Fruit fly (Drosophila melanogaster) whole organism, embryonic: ENCODE results near the gene CG13457.
A peak's percentile ranks its signal among the peaks of the same experiment; 100 is the strongest.

ENCODE experiments used
- Abd-B ChIP-seq: fragments of 200-800 bp; sonication (Bioruptor generic); optimal IDR thresholded peaks from 2 replicates; lab custom pipeline; 2018; ENCODE audit warnings: missing biosample characterization, mild to moderate bottlenecking, missing genetic modification characterization, moderate library complexity
- Antp ChIP-seq: fragments of 200-800 bp; sonication (Bioruptor generic); optimal IDR thresholded peaks from 3 replicates; lab custom pipeline; 2016; ENCODE audit warnings: missing biosample characterization, missing genetic modification characterization
- Bdp1 ChIP-seq: fragments of 200-800 bp; sonication (Bioruptor generic); optimal IDR thresholded peaks from 3 replicates; lab custom pipeline; 2016; ENCODE audit warnings: missing biosample characterization, missing genetic modification characterization
- CG11093 ChIP-seq: fragments of 200-800 bp; sonication (Bioruptor generic); IDR thresholded peaks from 3 replicates; pipeline ENCODE4 v1.3.6; 2022; ENCODE audit warnings: missing biosample characterization, missing genetic modification characterization
- CG11695 ChIP-seq: fragments of 200-800 bp; sonication (Bioruptor generic); IDR thresholded peaks from 3 replicates; pipeline ENCODE4 v1.3.6; 2022; ENCODE audit warnings: missing biosample characterization, missing genetic modification characterization
- CG11696 ChIP-seq: fragments of 200-800 bp; sonication (Bioruptor generic); IDR thresholded peaks from 2 replicates; pipeline ENCODE4 v1.3.6; 2022; ENCODE audit warnings: missing biosample characterization, missing genetic modification characterization
- CG11723 ChIP-seq: fragments of 200-800 bp; sonication (Bioruptor generic); optimal IDR thresholded peaks from 2 replicates; lab custom pipeline; 2017; ENCODE audit warnings: missing biosample characterization, mild to moderate bottlenecking, missing genetic modification characterization
- CG12391 ChIP-seq: fragments of 200-800 bp; sonication (Bioruptor generic); optimal IDR thresholded peaks from 3 replicates; lab custom pipeline; 2018; ENCODE audit warnings: missing biosample characterization, mild to moderate bottlenecking, missing genetic modification characterization, moderate library complexity
- CG14050 ChIP-seq: fragments of 200-800 bp; sonication (Bioruptor generic); IDR thresholded peaks from 3 replicates; pipeline ENCODE4 v1.3.6; 2022; ENCODE audit warnings: missing biosample characterization, missing genetic modification characterization
- CG15269 ChIP-seq: fragments of 200-800 bp; sonication (Bioruptor generic); optimal IDR thresholded peaks from 2 replicates; lab custom pipeline; 2018; ENCODE audit warnings: missing biosample characterization, mild to moderate bottlenecking, missing genetic modification characterization, moderate library complexity
- CG16813 ChIP-seq: fragments of 200-800 bp; sonication (Bioruptor generic); IDR thresholded peaks from 3 replicates; pipeline ENCODE4 v1.3.6; 2022; ENCODE audit warnings: missing biosample characterization, missing genetic modification characterization; ENCODE audit not compliant: partially characterized antibody
- CG17361 ChIP-seq: fragments of 200-800 bp; sonication (Bioruptor generic); IDR thresholded peaks from 3 replicates; pipeline ENCODE4 v1.3.6; 2022; ENCODE audit warnings: missing biosample characterization, missing genetic modification characterization
- CG17568 ChIP-seq: fragments of 200-800 bp; sonication (Bioruptor generic); optimal IDR thresholded peaks from 2 replicates; lab custom pipeline; 2018; ENCODE audit warnings: missing biosample characterization, mild to moderate bottlenecking, missing genetic modification characterization, moderate library complexity
- CG17802 ChIP-seq: fragments of 200-800 bp; sonication (Bioruptor generic); optimal IDR thresholded peaks from 2 replicates; lab custom pipeline; 2018; ENCODE audit warnings: missing biosample characterization, mild to moderate bottlenecking, missing genetic modification characterization, moderate library complexity
- CG17829 ChIP-seq: fragments of 200-800 bp; optimal IDR thresholded peaks from 2 replicates; lab custom pipeline; 2019; ENCODE audit warnings: missing biosample characterization, mild to moderate bottlenecking, missing genetic modification characterization, moderate library complexity
- CG18262 ChIP-seq: fragments of 200-800 bp; optimal IDR thresholded peaks from 3 replicates; lab custom pipeline; 2019; ENCODE audit warnings: missing biosample characterization, mild to moderate bottlenecking, missing genetic modification characterization, moderate library complexity
- CG18476 ChIP-seq: fragments of 200-800 bp; sonication (Bioruptor generic); optimal IDR thresholded peaks from 2 replicates; lab custom pipeline; 2016; ENCODE audit warnings: missing biosample characterization, mild to moderate bottlenecking, missing genetic modification characterization
- CG3065 ChIP-seq: fragments of 200-800 bp; sonication (Bioruptor generic); optimal IDR thresholded peaks from 2 replicates; lab custom pipeline; 2016; ENCODE audit warnings: missing biosample characterization, missing genetic modification characterization
- CG3163 ChIP-seq: fragments of 200-800 bp; sonication (Bioruptor generic); optimal IDR thresholded peaks from 3 replicates; lab custom pipeline; 2016; ENCODE audit warnings: missing biosample characterization, missing genetic modification characterization
- CG3995 ChIP-seq: fragments of 200-800 bp; sonication (Bioruptor generic); optimal IDR thresholded peaks from 3 replicates; lab custom pipeline; 2016; ENCODE audit warnings: missing biosample characterization, missing genetic modification characterization
- CG4404 ChIP-seq: fragments of 200-800 bp; sonication (Bioruptor generic); IDR thresholded peaks from 2 replicates; pipeline ENCODE4 v1.3.6; 2022; ENCODE audit warnings: missing biosample characterization, missing genetic modification characterization
- CG5180 ChIP-seq: fragments of 200-800 bp; sonication (Bioruptor generic); optimal IDR thresholded peaks from 3 replicates; lab custom pipeline; 2017; ENCODE audit warnings: missing biosample characterization, missing genetic modification characterization, mild to moderate bottlenecking, moderate library complexity, missing genetic modification reagents
- CG6813 ChIP-seq: fragments of 200-800 bp; sonication (Bioruptor generic); optimal IDR thresholded peaks from 2 replicates; lab custom pipeline; 2017; ENCODE audit warnings: missing biosample characterization, missing genetic modification characterization, mild to moderate bottlenecking, moderate library complexity, missing genetic modification reagents
- CG7357 ChIP-seq: fragments of 200-800 bp; sonication (Bioruptor generic); IDR thresholded peaks from 3 replicates; pipeline ENCODE4 v1.3.6; 2022; ENCODE audit warnings: missing biosample characterization, missing genetic modification characterization
- CG8478 ChIP-seq: fragments of >200 bp; optimal IDR thresholded peaks from 2 replicates; lab custom pipeline; 2018
- CG9215 ChIP-seq: fragments of 200-800 bp; sonication (Bioruptor generic); IDR thresholded peaks from 2 replicates; pipeline ENCODE4 v1.3.6; 2022; ENCODE audit warnings: missing biosample characterization, missing genetic modification characterization
- CG9727 ChIP-seq: fragments of 200-800 bp; sonication (Bioruptor generic); optimal IDR thresholded peaks from 3 replicates; lab custom pipeline; 2017; ENCODE audit warnings: missing biosample characterization, mild to moderate bottlenecking, missing genetic modification characterization
- CoRest ChIP-seq: fragments of 200-800 bp; sonication (Bioruptor generic); optimal IDR thresholded peaks from 3 replicates; lab custom pipeline; 2018; ENCODE audit warnings: missing biosample characterization, mild to moderate bottlenecking, missing genetic modification characterization, moderate library complexity
- D19B ChIP-seq: fragments of 200-800 bp; sonication (Bioruptor generic); optimal IDR thresholded peaks from 2 replicates; lab custom pipeline; 2017; ENCODE audit warnings: missing biosample characterization, mild to moderate bottlenecking, missing genetic modification characterization
- ERR ChIP-seq: fragments of 200-800 bp; sonication (Bioruptor generic); optimal IDR thresholded peaks from 2 replicates; lab custom pipeline; 2016; ENCODE audit warnings: missing biosample characterization, missing genetic modification characterization
- Fer3 ChIP-seq: fragments of 200-800 bp; sonication (Bioruptor generic); optimal IDR thresholded peaks from 2 replicates; lab custom pipeline; 2018; ENCODE audit warnings: missing biosample characterization, mild to moderate bottlenecking, missing genetic modification characterization, moderate library complexity
- MBD-R2 ChIP-seq: fragments of 200-800 bp; sonication (Bioruptor generic); IDR thresholded peaks from 2 replicates; pipeline ENCODE4 v1.3.6; 2022; ENCODE audit warnings: missing biosample characterization, missing genetic modification characterization
- Mad ChIP-seq: fragments of 200-800 bp; sonication (Bioruptor generic); optimal IDR thresholded peaks from 2 replicates; lab custom pipeline; 2016; ENCODE audit warnings: missing biosample characterization, missing genetic modification characterization
- NC2α ChIP-seq: fragments of 200-800 bp; sonication (Bioruptor generic); optimal IDR thresholded peaks from 2 replicates; lab custom pipeline; 2016; ENCODE audit warnings: missing biosample characterization, missing genetic modification characterization
- NfI ChIP-seq: fragments of 200-800 bp; sonication (Bioruptor generic); optimal IDR thresholded peaks from 3 replicates; lab custom pipeline; 2018; ENCODE audit warnings: missing biosample characterization, mild to moderate bottlenecking, missing genetic modification characterization, moderate library complexity
- Ravus ChIP-seq: fragments of 200-800 bp; sonication (Bioruptor generic); IDR thresholded peaks from 2 replicates; pipeline ENCODE4 v1.3.6; 2022; ENCODE audit warnings: missing biosample characterization, missing genetic modification characterization
- Rx ChIP-seq: fragments of 200-800 bp; sonication (Bioruptor generic); IDR thresholded peaks from 2 replicates; pipeline ENCODE4 v1.3.6; 2022; ENCODE audit warnings: missing biosample characterization, missing genetic modification characterization
- bcd ChIP-seq: fragments of 200-800 bp; sonication (Bioruptor generic); optimal IDR thresholded peaks from 2 replicates; lab custom pipeline; 2017; ENCODE audit warnings: missing biosample characterization, mild to moderate bottlenecking, missing genetic modification characterization
- bigmax ChIP-seq: fragments of 200-800 bp; sonication (Bioruptor generic); optimal IDR thresholded peaks from 2 replicates; lab custom pipeline; 2018; ENCODE audit warnings: missing biosample characterization, mild to moderate bottlenecking, missing genetic modification characterization
- crol ChIP-seq: fragments of 200-800 bp; sonication (Bioruptor generic); IDR thresholded peaks from 2 replicates; pipeline ENCODE4 v1.3.6; 2022; ENCODE audit warnings: missing biosample characterization, missing genetic modification characterization
- da ChIP-seq: fragments of 200-800 bp; sonication (Bioruptor generic); optimal IDR thresholded peaks from 2 replicates; lab custom pipeline; 2016; ENCODE audit warnings: missing biosample characterization, missing genetic modification characterization
- disco-r ChIP-seq: fragments of 200-800 bp; sonication (Bioruptor generic); optimal IDR thresholded peaks from 2 replicates; lab custom pipeline; 2016; ENCODE audit warnings: missing biosample characterization, missing genetic modification characterization
- dmrt99B ChIP-seq: fragments of 200-800 bp; sonication (Bioruptor generic); optimal IDR thresholded peaks from 2 replicates; lab custom pipeline; 2018; ENCODE audit warnings: missing biosample characterization, mild to moderate bottlenecking, missing genetic modification characterization, moderate library complexity
- lab ChIP-seq: fragments of 200-800 bp; sonication (Bioruptor generic); optimal IDR thresholded peaks from 3 replicates; lab custom pipeline; 2017; ENCODE audit warnings: missing biosample characterization, missing genetic modification characterization, mild to moderate bottlenecking, moderate library complexity, missing genetic modification reagents
- lilli ChIP-seq: fragments of 200-800 bp; sonication (Bioruptor generic); optimal IDR thresholded peaks from 3 replicates; lab custom pipeline; 2016; ENCODE audit warnings: missing biosample characterization, missing genetic modification characterization
- scrt ChIP-seq: fragments of 200-800 bp; sonication (Bioruptor generic); optimal IDR thresholded peaks from 2 replicates; lab custom pipeline; 2018; ENCODE audit warnings: missing biosample characterization, mild to moderate bottlenecking, missing genetic modification characterization, moderate library complexity
- slp2 ChIP-seq: fragments of 200-800 bp; sonication (Bioruptor generic); optimal IDR thresholded peaks from 2 replicates; lab custom pipeline; 2016; ENCODE audit warnings: missing biosample characterization, missing genetic modification characterization
- tll ChIP-seq, 2 experiments: fragments of 200-800 bp in 1 of 2; fragments of >200 bp in 1 of 2; sonication (Bioruptor generic) in 1 of 2; optimal IDR thresholded peaks; 2 replicates each; lab custom pipeline; 2017 to 2019; ENCODE audit warnings: missing biosample characterization in 2 of 2, missing genetic modification characterization in 2 of 2, mild to moderate bottlenecking in 1 of 2, moderate library complexity in 1 of 2
- zfh2 ChIP-seq: fragments of 200-800 bp; sonication (Bioruptor generic); optimal IDR thresholded peaks from 2 replicates; lab custom pipeline; 2016; ENCODE audit warnings: missing biosample characterization, missing genetic modification characterization

CG13457 gene

dm6 chr3L:15104849-15105555, 26.2 kb downstream of the CG13457 start:
- TF ChIP-seq CG3163 (GFP tag; lab: Kevin White, UChicago) = peak; percentile 9
- TF ChIP-seq tll (GFP tag; optimal IDR thresholded peaks at IDR 0.05; lab: Kevin White, UChicago) = no peak
- TF ChIP-seq CG5180 (GFP tag; lab: Kevin White, UChicago) = peak; percentile 50
- no peak for TF ChIP-seq CG11696 (GFP tag; lab: Robert Waterston, UW)
- TF ChIP-seq CG11695 = peak; percentile 70; the same call in 2 of the 3 replicates
- peak; percentile 25 for TF ChIP-seq Bdp1
- peak; percentile 46 for TF ChIP-seq CG18262 (tag; lab: Kevin White, UChicago)
- TF ChIP-seq da = no peak
- peak; percentile 31 for TF ChIP-seq CG6813 (GFP tag; lab: Kevin White, UChicago)
- TF ChIP-seq lilli (GFP tag; lab: Kevin White, UChicago) = peak; percentile 85
- TF ChIP-seq slp2 = peak; percentile 50
- no peak for TF ChIP-seq Ravus (GFP tag; lab: Robert Waterston, UW)
- TF ChIP-seq CG15269 (tag; lab: Kevin White, UChicago) = peak; percentile 66
- TF ChIP-seq scrt (GFP tag; lab: Kevin White, UChicago) = peak; percentile 43
- TF ChIP-seq Mad = peak; percentile 42
- peak; percentile 56 for TF ChIP-seq CG9727 (GFP tag; lab: Kevin White, UChicago)
- peak; percentile 44; the same call in 1 of the 2 replicates for TF ChIP-seq CG4404 (GFP tag; lab: Robert Waterston, UW)
- peak; percentile 34; the same call in 1 of the 2 replicates for TF ChIP-seq MBD-R2 (GFP tag; lab: Robert Waterston, UW)
- no peak for TF ChIP-seq CG17802 (tag; lab: Kevin White, UChicago)
- peak; percentile 53 for TF ChIP-seq CG17829
- peak; percentile 52 for TF ChIP-seq bcd
- TF ChIP-seq Fer3 (tag; lab: Kevin White, UChicago) = peak; percentile 42
- TF ChIP-seq CG14050 (GFP tag; lab: Robert Waterston, UW) = peak; percentile 30; the same call in 1 of the 3 replicates
- TF ChIP-seq CG17568 (GFP tag; lab: Kevin White, UChicago) = peak; percentile 29
- peak; percentile 77 for TF ChIP-seq crol (GFP tag; lab: Robert Waterston, UW)
- peak; percentile 62 for TF ChIP-seq CG12391 (tag; lab: Kevin White, UChicago)
- peak; percentile 67 for TF ChIP-seq NfI (GFP tag; lab: Kevin White, UChicago)
- TF ChIP-seq CG17361 (GFP tag; lab: Robert Waterston, UW) = peak; percentile 70; the same call in 2 of the 3 replicates
- TF ChIP-seq CG3065 (GFP tag; lab: Kevin White, UChicago) = no peak
- no peak for TF ChIP-seq ERR (GFP tag; lab: Kevin White, UChicago)
- no peak for TF ChIP-seq NC2α (GFP tag; lab: Kevin White, UChicago)
- TF ChIP-seq D19B (GFP tag; lab: Kevin White, UChicago) = peak; percentile 49
- TF ChIP-seq Rx (GFP tag; lab: Robert Waterston, UW) = 0 out of 2 replicates have a peak, but pooled peaks have one; percentile 44
- TF ChIP-seq disco-r (GFP tag; lab: Kevin White, UChicago) = no peak
- peak; percentile 26 for TF ChIP-seq Abd-B
- no peak for TF ChIP-seq bigmax (GFP tag; lab: Kevin White, UChicago)
- no peak for TF ChIP-seq CG16813 (GFP tag; lab: Robert Waterston, UW)
- no peak for TF ChIP-seq CG18476 (GFP tag; lab: Kevin White, UChicago)
- TF ChIP-seq CG11723 (GFP tag; lab: Kevin White, UChicago) = peak; percentile 24
- TF ChIP-seq CG3995 = no peak
- peak; percentile 52 for TF ChIP-seq CG9215
- TF ChIP-seq zfh2 (GFP tag; lab: Kevin White, UChicago) = peak; percentile 62
- peak; percentile 69 for TF ChIP-seq lab
- peak; percentile 70 for TF ChIP-seq dmrt99B
- peak; percentile 72 for TF ChIP-seq Antp
- TF ChIP-seq CG11093 (GFP tag; lab: Robert Waterston, UW) = peak; percentile 65; the same call in 1 of the 3 replicates
- peak; percentile 14; the same call in 1 of the 3 replicates for TF ChIP-seq CG7357 (GFP tag; lab: Robert Waterston, UW)
- peak; percentile 72 for TF ChIP-seq CoRest (tag; lab: Kevin White, UChicago)
- no peak for TF ChIP-seq CG8478 (lab: Kevin White, UChicago)
